Worm (Caenorhabditis elegans) whole organism, L4/young adult: ENCODE measurements around the gene fbxa-81.

ENCODE experiments used
- dao-5 ChIP-seq: sonication (generic microtip); optimal IDR thresholded peaks from 2 replicates; lab custom pipeline; 2016; ENCODE audit warnings: missing genotype, missing genetic modification characterization, moderate library complexity, missing compliant biosample characterization
- him-1 ChIP-seq: sonication (generic microtip); optimal IDR thresholded peaks from 2 replicates; lab custom pipeline; 2016; ENCODE audit warnings: missing genotype, missing genetic modification reagents, missing genetic modification characterization, missing compliant biosample characterization

- no peak for TF ChIP-seq dao-5 (tag; lab: Kevin White, UChicago)
- TF ChIP-seq him-1 = no peak
Observed at ce11 chrX:14502116-14502587, 39.7 kb downstream of the fbxa-81 start.
